Worm (Caenorhabditis elegans) whole organism, young adult: ENCODE data around the gene F20D6.8.

ENCODE experiments used
- C17E4.6 ChIP-seq: fragments of 200-800 bp; sonication (Bioruptor generic); IDR thresholded peaks from 2 replicates; pipeline ENCODE4 v1.3.6; 2022; ENCODE audit warnings: missing genetic modification reagents, missing genetic modification characterization, missing compliant biosample characterization
- bed-2 ChIP-seq: fragments of 200-800 bp; sonication (Bioruptor generic); IDR thresholded peaks from 2 replicates; pipeline ENCODE4 v1.3.6; 2022; ENCODE audit warnings: missing genetic modification reagents, missing genetic modification characterization, missing compliant biosample characterization
- dpff-1 ChIP-seq: sonication (generic microtip); optimal IDR thresholded peaks from 2 replicates; lab custom pipeline; 2017; ENCODE audit warnings: mild to moderate bottlenecking, missing genetic modification characterization, missing compliant biosample characterization
- ekl-4 ChIP-seq: fragments of 200-800 bp; sonication (Bioruptor generic); IDR thresholded peaks from 2 replicates; pipeline ENCODE4 v1.3.6; 2022; ENCODE audit warnings: missing genetic modification reagents, missing genetic modification characterization, missing compliant biosample characterization
- repo-1 ChIP-seq: sonication (generic microtip); optimal IDR thresholded peaks from 2 replicates; lab custom pipeline; 2017; ENCODE audit warnings: mild to moderate bottlenecking, missing genetic modification characterization, missing compliant biosample characterization
- ztf-22 ChIP-seq: fragments of 200-800 bp; sonication (Bioruptor generic); optimal IDR thresholded peaks from 2 replicates; lab custom pipeline; 2018; ENCODE audit warnings: mild to moderate bottlenecking, missing genetic modification characterization, moderate library complexity, missing compliant biosample characterization

- TF ChIP-seq ztf-22 (GFP tag; lab: Kevin White, UChicago), result no peak
- no peak for TF ChIP-seq ekl-4
- no peak for TF ChIP-seq C17E4.6 (GFP tag; lab: Robert Waterston, UW)
- TF ChIP-seq repo-1 (tag; lab: Kevin White, UChicago), result no peak
- no peak for TF ChIP-seq bed-2 (GFP tag; lab: Robert Waterston, UW)
- TF ChIP-seq dpff-1 (tag; lab: Kevin White, UChicago), result no peak
Observed at ce11 chrV:8161699-8162098, 6.4 kb downstream of the F20D6.8 start, which contains the start of gene F20D6.5.
